Fruit fly (Drosophila melanogaster): ENCODE measurements around the gene Try29F.

dm6 chr2L:8952194-8953037 lies 45.9 kb upstream of the Try29F start:
- TF ChIP-seq CG32121 (GFP tag; IDR thresholded peaks at IDR 0.05) = peak; percentile 74
- no peak for TF ChIP-seq CG34367 (tag; optimal IDR thresholded peaks at IDR 0.05)
- TF ChIP-seq D1 (tag; optimal IDR thresholded peaks at IDR 0.05) = peak; percentile 75
- TF ChIP-seq CG8301 (tag; optimal IDR thresholded peaks at IDR 0.05) = peak; percentile 52
- no peak; the same call in 1 of the 3 replicates for TF ChIP-seq fd96Ca (GFP tag; IDR thresholded peaks at IDR 0.05)
- TF ChIP-seq EcR (GFP tag; optimal IDR thresholded peaks at IDR 0.05) = peak; percentile 29
- TF ChIP-seq Snoo (tag; optimal IDR thresholded peaks at IDR 0.05) = no peak
- TF ChIP-seq gl (tag; optimal IDR thresholded peaks at IDR 0.05) = no peak
- TF ChIP-seq CG15710 (tag; optimal IDR thresholded peaks at IDR 0.05) = peak; percentile 40
- peak; percentile 36 for TF ChIP-seq CG8159 (tag; optimal IDR thresholded peaks at IDR 0.05)
- TF ChIP-seq CG12605 (GFP tag; IDR thresholded peaks at IDR 0.05) = peak; percentile 67
- TF ChIP-seq CG4496 (GFP tag; IDR thresholded peaks at IDR 0.05) = peak; percentile 78
- TF ChIP-seq Pif1B (GFP tag; optimal IDR thresholded peaks at IDR 0.05) = peak; percentile 23

Measured in whole organism, pupa.